Worm (Caenorhabditis elegans): Measurements from ENCODE around the gene Y49F6B.13.

The Y49F6B.13 gene

DNA sequence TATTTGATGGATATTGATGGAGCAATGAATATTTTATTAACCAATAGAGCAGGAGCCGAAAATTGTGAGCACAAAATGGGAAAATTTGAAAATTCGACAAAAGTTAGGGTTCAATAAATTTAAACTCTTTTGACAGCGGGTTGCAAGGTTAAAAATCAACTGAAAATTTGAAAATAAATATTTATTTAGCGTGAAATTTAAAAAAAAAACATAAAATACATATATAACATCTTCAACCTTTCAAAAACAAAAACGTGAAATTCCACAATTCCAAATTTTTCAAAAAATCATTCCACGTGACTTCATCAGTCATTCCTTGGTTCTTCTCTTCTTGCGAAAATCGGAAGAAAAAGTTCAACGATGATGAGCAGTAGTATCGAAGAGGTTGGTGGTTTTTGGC lies 42.1 kb downstream of the Y49F6B.13 start, which contains the start of gene C16C8.18:
C16C8.18 (plus strand) TSS at position 301 of the 400 bp plus-strand sequence.
- TF ChIP-seq dmd-4 (tag; optimal IDR thresholded peaks at IDR 0.05) (no peak), unc-55 (GFP tag; optimal IDR thresholded peaks at IDR 0.05) (peak; percentile 27)

DNA sequence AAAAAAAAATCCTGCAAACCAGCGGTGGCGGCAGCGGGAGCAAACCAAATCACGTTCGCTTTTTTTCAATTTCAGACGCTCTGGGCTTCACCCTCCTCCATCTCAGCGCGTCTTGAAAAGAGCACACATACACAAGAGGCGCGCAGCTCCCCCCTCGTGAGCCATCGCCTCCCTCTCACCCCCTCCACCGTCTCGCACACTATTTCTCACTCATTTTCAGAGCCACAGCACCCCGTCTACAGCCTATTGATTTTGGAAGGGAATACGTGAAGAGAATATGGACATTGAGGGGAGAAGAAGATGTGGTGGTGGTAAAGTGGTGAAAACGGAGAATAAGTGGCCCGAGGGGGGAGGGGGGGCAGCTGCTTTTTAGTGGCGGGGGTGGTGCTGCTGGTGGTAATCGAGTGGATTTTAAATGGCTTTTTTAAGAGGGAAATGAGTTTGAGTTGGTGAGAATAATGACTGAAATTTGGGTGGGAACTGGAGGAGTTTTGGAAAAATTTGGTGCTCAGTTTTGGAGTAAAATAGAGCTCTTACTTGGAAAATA lies 43.3 kb downstream of the Y49F6B.13 start:
- TF ChIP-seq mbf-1 (tag; optimal IDR thresholded peaks at IDR 0.05) (no peak), ZK546.5 (tag; optimal IDR thresholded peaks at IDR 0.05) (no peak), nhr-129 (tag; optimal IDR thresholded peaks at IDR 0.05) (peak; percentile 22), zag-1 (tag; optimal IDR thresholded peaks at IDR 0.05) (peak; percentile 9), ztf-11 (tag; optimal IDR thresholded peaks at IDR 0.05) (no peak), fos-1 (tag; optimal IDR thresholded peaks at IDR 0.05) (no peak), unc-55 (GFP tag; optimal IDR thresholded peaks at IDR 0.05) (peak; percentile 73), aly-2 (tag; optimal IDR thresholded peaks at IDR 0.05) (no peak), sma-9 (GFP tag; optimal IDR thresholded peaks at IDR 0.05) (no peak), sma-9 (tag; optimal IDR thresholded peaks at IDR 0.05) (no peak), lin-13 (GFP tag; optimal IDR thresholded peaks at IDR 0.05) (peak; percentile 17), mdl-1 (tag; optimal IDR thresholded peaks at IDR 0.05) (peak in 1 of 2 experiments; percentile 51), C34F6.9 (tag; optimal IDR thresholded peaks at IDR 0.05) (peak; percentile 56), ztf-4 (tag; optimal IDR thresholded peaks at IDR 0.05) (no peak), blmp-1 (tag; optimal IDR thresholded peaks at IDR 0.05; ENCODE audit: insufficient read depth) (no peak), mab-5 (tag; optimal IDR thresholded peaks at IDR 0.05) (no peak), nhr-77 (tag; optimal IDR thresholded peaks at IDR 0.05) (no peak), nhr-11 (tag; optimal IDR thresholded peaks at IDR 0.05) (no peak), skn-1 (tag; optimal IDR thresholded peaks at IDR 0.05) (no peak), peb-1 (tag; optimal IDR thresholded peaks at IDR 0.05) (no peak), ceh-82 (tag; optimal IDR thresholded peaks at IDR 0.05) (no peak), nhr-12 (tag; optimal IDR thresholded peaks at IDR 0.05) (no peak), egl-27 (tag; optimal IDR thresholded peaks at IDR 0.05) (no peak), ama-1 (optimal IDR thresholded peaks at IDR 0.05) (no peak), nhr-237 (tag; optimal IDR thresholded peaks at IDR 0.05) (no peak), sma-3 (GFP tag; optimal IDR thresholded peaks at IDR 0.05) (no peak), unc-39 (tag; optimal IDR thresholded peaks at IDR 0.05) (no peak), nhr-6 (tag; optimal IDR thresholded peaks at IDR 0.05) (no peak), nhr-21 (tag; optimal IDR thresholded peaks at IDR 0.05) (no peak), nhr-23 (tag; optimal IDR thresholded peaks at IDR 0.05) (no peak), alr-1 (tag; optimal IDR thresholded peaks at IDR 0.05) (no peak), lsy-2 (tag; optimal IDR thresholded peaks at IDR 0.05) (peak in 1 of 2 experiments; percentile 49), R02D3.7 (tag; optimal IDR thresholded peaks at IDR 0.05) (no peak), lin-11 (tag; optimal IDR thresholded peaks at IDR 0.05) (peak; percentile 66), gmeb-1 (tag; optimal IDR thresholded peaks at IDR 0.05) (no peak), ceh-16 (tag; optimal IDR thresholded peaks at IDR 0.05) (no peak), elt-3 (tag; optimal IDR thresholded peaks at IDR 0.05) (no peak), snpc-4 (tag; optimal IDR thresholded peaks at IDR 0.05) (peak; percentile 12), sem-4 (tag; optimal IDR thresholded peaks at IDR 0.05) (no peak), ztf-1 (GFP tag; conservative IDR thresholded peaks at IDR 0.05) (no peak), crh-2 (tag; optimal IDR thresholded peaks at IDR 0.05) (peak; percentile 0), nhr-10 (tag; optimal IDR thresholded peaks at IDR 0.05) (no peak), lin-39 (tag; optimal IDR thresholded peaks at IDR 0.05) (no peak), dmd-4 (tag; optimal IDR thresholded peaks at IDR 0.05) (no peak), elt-1 (tag; optimal IDR thresholded peaks at IDR 0.05) (no peak), unc-62 (GFP tag; optimal IDR thresholded peaks at IDR 0.05) (no peak), F13H6.1 (tag; optimal IDR thresholded peaks at IDR 0.05) (peak; percentile 1), Y55F3AM.14 (GFP tag; optimal IDR thresholded peaks at IDR 0.05) (no peak)

All from whole organism, L2 larva.